Worm (Caenorhabditis elegans) whole organism, dauer: ENCODE data around the gene lyst-1.

Experiments used
- unc-62 ChIP-seq: sonication (generic microtip); optimal IDR thresholded peaks from 2 replicates; lab custom pipeline; 2017; ENCODE audit warnings: missing biosample characterization, missing genetic modification reagents, missing genetic modification characterization

lyst-1 gene

DNA sequence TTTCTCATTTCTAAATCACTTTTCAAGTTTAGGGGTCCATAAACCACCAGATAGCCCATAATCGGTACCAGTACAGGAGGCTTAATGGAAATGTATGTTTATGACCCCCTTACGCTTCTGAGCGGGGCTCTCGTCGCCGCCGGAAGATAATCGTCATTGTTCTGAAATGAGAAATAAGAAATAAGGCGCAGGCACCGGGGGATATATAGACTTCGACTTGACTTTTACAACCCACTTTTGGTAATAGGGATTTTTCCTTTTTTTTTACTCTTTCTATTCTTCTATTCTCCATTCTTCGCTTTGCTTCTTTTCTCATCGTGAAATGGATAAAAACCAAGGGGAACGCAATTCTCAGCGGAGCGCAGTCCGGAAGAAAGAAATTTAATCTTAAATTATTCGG lies 45.8 kb downstream of the lyst-1 start:
- no peak for TF ChIP-seq unc-62

DNA sequence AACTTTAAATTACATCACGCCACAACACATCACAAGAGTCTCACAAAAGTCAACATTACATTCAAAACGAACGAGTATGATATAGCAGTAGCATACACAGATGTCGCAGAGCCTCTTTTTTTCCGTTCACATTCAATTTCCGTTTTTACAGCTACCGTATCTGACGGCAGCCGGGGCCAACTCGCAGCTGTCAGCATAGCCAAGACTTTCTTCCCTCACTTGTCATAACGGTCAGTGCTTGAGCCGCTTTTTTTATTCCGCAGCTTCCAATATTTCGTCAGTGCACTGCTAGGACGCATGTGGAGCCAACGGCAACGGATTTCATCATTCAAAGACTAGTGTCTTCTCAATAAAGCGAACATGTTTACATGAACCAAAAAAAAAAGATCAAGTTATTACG lies 47.0 kb downstream of the lyst-1 start:
- TF ChIP-seq unc-62 = no peak

DNA sequence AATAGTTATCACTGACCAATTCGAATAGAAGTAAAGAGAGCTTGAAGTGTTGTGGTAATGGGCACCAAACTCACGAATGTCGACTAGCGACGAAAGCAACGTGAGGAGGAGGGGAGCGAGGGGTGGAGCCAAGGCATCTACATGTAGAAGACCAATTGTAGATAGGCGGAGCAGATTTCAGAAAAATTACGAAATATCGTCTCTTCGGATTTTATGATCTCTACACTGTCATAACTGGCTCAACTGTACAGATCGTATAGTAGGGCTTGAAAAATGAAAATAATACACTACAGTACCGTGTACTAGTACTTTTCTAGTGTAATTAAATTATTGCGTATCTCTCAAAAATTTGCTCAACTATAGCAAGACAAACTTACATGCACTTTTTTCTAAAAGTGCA lies 47.9 kb downstream of the lyst-1 start, which contains the start of gene W03G11.4:
Gene W03G11.4 (minus strand): TSS at position 101 of the 400 bp plus-strand sequence.
- TF ChIP-seq unc-62 = no peak

DNA sequence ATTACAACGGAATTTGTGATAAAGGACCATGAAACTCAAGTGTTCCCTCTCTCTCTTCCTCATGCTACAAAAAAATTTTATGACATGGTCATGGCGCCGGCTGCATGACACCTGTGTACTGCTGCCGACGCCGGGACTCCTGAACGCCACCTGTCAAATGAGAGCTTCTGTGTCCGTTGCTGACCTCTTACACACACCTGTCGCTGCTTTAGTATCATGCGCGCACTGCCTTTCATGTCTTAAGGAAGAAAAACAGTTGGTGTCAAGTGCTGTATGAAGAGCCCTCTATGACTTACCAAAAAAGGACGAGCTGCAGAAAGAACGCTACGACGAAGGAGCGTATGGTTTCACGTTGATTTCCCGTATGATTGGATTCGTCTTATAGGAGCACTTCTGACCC lies 48.3 kb downstream of the lyst-1 start:
- no peak for TF ChIP-seq unc-62

DNA sequence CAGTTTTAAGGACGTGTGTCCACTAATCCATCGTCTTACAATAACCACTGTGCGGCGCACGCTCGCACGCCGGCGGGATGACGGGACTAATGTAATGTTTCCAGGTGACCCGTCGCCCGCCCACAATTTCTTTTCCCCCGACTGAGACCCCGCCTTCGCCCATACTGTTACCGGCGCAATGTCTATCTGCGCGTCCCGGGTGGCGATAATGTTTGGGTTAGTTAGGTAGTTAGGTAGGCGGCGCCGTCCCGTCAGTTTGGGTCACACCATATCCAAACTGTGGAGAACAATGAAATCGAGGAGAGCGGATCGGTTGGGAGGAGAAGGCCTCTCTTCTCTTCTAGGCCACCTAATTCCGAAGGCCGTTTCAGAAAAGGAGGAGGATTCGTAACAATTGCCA lies 54.7 kb downstream of the lyst-1 start:
- TF ChIP-seq unc-62 = no peak

DNA sequence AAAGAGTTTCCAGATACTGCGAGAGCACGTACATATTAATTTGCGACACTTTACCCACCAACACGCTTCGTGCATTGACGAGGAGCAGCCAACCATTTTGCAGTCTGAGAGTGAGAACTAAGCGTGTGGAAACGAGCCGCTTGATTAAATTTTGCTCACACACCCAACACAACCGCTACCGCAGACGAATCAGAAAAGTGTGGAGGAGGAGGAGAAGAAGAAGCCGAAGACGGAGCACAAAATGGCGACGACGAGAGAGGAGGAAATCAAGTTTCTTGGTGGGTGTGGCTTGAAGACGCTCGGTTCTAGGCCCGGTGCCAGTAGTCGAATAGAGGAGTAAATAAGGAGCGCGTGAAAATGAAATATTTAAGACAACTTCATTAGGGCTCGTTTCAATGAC lies 58.1 kb downstream of the lyst-1 start:
- TF ChIP-seq unc-62 = no peak

DNA sequence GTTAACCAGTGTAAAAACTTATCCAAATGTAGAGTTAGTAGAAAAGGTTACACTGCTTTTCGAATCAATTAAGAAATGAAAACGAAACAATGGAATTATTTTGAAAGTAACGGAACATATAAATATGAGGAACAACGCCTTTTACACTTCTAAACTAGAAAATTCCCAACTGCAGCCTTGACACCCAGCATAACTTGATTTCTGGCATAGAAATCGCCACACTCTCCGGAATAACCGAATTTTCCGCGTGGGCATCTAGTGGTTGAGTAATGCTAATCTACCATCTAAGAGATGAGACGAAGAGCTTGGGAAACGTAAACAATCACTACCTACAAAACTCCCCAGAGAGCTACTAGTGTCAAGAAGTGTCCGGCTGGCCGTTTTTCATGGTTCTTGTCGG lies 59.7 kb downstream of the lyst-1 start:
- no peak for TF ChIP-seq unc-62

DNA sequence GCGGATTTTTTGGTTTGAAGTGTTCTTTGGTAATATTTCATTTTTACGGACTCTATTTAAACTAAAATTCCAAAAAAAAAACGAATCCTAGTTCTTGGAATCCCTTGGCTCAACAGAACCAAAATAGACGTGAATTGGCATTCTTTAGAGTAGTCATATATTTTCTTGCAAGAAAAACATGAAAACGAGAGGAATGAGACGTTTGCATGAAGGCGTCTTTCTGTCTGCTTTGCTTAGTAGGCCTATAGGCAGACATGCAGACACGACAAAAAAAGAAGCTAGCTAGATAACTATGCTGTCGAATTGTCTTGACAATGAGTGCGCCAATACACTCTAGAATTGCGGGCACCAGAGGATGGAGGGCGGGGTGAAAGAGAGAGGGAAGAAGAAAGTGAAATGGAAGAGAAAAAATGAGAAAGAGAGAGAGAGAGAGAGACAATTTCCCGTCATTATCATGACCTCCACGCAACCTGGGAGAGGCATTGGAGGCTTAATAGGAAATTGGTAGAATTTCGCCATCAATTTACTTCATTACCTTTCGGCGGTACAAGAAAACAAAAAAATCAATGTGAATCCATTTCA lies 60.3 kb downstream of the lyst-1 start:
- TF ChIP-seq unc-62 = no peak
